Worm (Caenorhabditis elegans) whole organism, late embryonic: ENCODE results near the gene Y55F3AM.9.
A peak's percentile ranks its signal among the peaks of the same experiment; 100 is the strongest.
"Not testable (repeated sequence)": the region's sequence is repeated elsewhere in the genome, so short reads cannot be mapped to it uniquely, and the experiment has no call there.

ENCODE experiments used
- C08G9.2 ChIP-seq: sonication (generic microtip); optimal IDR thresholded peaks from 2 replicates; lab custom pipeline; 2016; ENCODE audit warnings: mild to moderate bottlenecking, missing genetic modification characterization, moderate library complexity, missing compliant biosample characterization
- K09A11.1 ChIP-seq: sonication (generic microtip); optimal IDR thresholded peaks from 2 replicates; lab custom pipeline; 2017; ENCODE audit warnings: antibody characterized with exemption, mild to moderate bottlenecking, missing genetic modification characterization, missing compliant biosample characterization; ENCODE audit not compliant: insufficient read depth
- T23F11.4 ChIP-seq: fragments of 200-800 bp; sonication (Bioruptor generic); optimal IDR thresholded peaks from 2 replicates; lab custom pipeline; 2018; ENCODE audit warnings: mild to moderate bottlenecking, missing genetic modification characterization, missing compliant biosample characterization
- ahr-1 ChIP-seq: sonication (generic microtip); optimal IDR thresholded peaks from 2 replicates; lab custom pipeline; 2016; ENCODE audit warnings: missing genetic modification characterization, missing compliant biosample characterization
- ceh-14 ChIP-seq: sonication (generic microtip); optimal IDR thresholded peaks from 2 replicates; lab custom pipeline; 2016; ENCODE audit warnings: missing genotype, missing genetic modification characterization, missing compliant biosample characterization
- ceh-19 ChIP-seq: fragments of 200-800 bp; sonication (Bioruptor generic); optimal IDR thresholded peaks from 2 replicates; lab custom pipeline; 2018; ENCODE audit warnings: mild to moderate bottlenecking, missing genetic modification characterization, missing compliant biosample characterization
- ceh-45 ChIP-seq: fragments of 200-800 bp; sonication (Bioruptor generic); IDR thresholded peaks from 2 replicates; pipeline ENCODE4 v1.3.6; 2022; ENCODE audit warnings: missing genetic modification reagents, missing genetic modification characterization, missing compliant biosample characterization
- ceh-6 ChIP-seq: fragments of 200-800 bp; sonication (Bioruptor generic); optimal IDR thresholded peaks from 2 replicates; lab custom pipeline; 2018; ENCODE audit warnings: mild to moderate bottlenecking, missing genetic modification characterization, missing compliant biosample characterization
- dmd-4 ChIP-seq: sonication (generic microtip); optimal IDR thresholded peaks from 2 replicates; lab custom pipeline; 2016; ENCODE audit warnings: borderline replicate concordance, missing genetic modification characterization, missing compliant biosample characterization
- dve-1 ChIP-seq: sonication (generic microtip); optimal IDR thresholded peaks from 2 replicates; lab custom pipeline; 2017; ENCODE audit warnings: antibody characterized with exemption, mild to moderate bottlenecking, missing genetic modification characterization, missing compliant biosample characterization
- elt-4 ChIP-seq: sonication (generic microtip); optimal IDR thresholded peaks from 2 replicates; lab custom pipeline; 2016; ENCODE audit warnings: missing genetic modification characterization, missing compliant biosample characterization
- eyg-1 ChIP-seq: sonication (generic microtip); optimal IDR thresholded peaks from 2 replicates; lab custom pipeline; 2016; ENCODE audit warnings: missing genotype, missing genetic modification characterization, missing compliant biosample characterization
- fax-1 ChIP-seq: sonication (generic microtip); optimal IDR thresholded peaks from 2 replicates; lab custom pipeline; 2016; ENCODE audit warnings: missing genotype, missing genetic modification characterization, missing compliant biosample characterization
- gmeb-2 ChIP-seq: sonication (generic microtip); optimal IDR thresholded peaks from 2 replicates; lab custom pipeline; 2016; ENCODE audit warnings: missing genetic modification characterization, inconsistent platforms, missing compliant biosample characterization
- hlh-30 ChIP-seq: sonication (generic microtip); optimal IDR thresholded peaks from 2 replicates; lab custom pipeline; 2017; ENCODE audit warnings: antibody characterized with exemption, missing genetic modification characterization, missing compliant biosample characterization; ENCODE audit not compliant: insufficient read depth
- hlh-6 ChIP-seq: sonication (generic microtip); optimal IDR thresholded peaks from 2 replicates; lab custom pipeline; 2016; ENCODE audit warnings: missing genotype, missing genetic modification characterization, missing compliant biosample characterization
- mec-3 ChIP-seq: sonication (generic microtip); optimal IDR thresholded peaks from 2 replicates; lab custom pipeline; 2016; ENCODE audit warnings: borderline replicate concordance, missing genetic modification characterization, missing compliant biosample characterization
- npax-4 ChIP-seq: sonication (generic microtip); optimal IDR thresholded peaks from 2 replicates; lab custom pipeline; 2016; ENCODE audit warnings: missing genetic modification characterization, missing compliant biosample characterization
- odd-2 ChIP-seq: sonication (generic microtip); optimal IDR thresholded peaks from 2 replicates; lab custom pipeline; 2017; ENCODE audit warnings: antibody characterized with exemption, mild to moderate bottlenecking, missing genetic modification characterization, missing compliant biosample characterization
- pax-1 ChIP-seq: fragments of 150-350 bp; optimal IDR thresholded peaks from 2 replicates; lab custom pipeline; 2014; ENCODE audit warnings: missing biosample characterization, missing genetic modification characterization
- pha-2 ChIP-seq: sonication (generic microtip); optimal IDR thresholded peaks from 2 replicates; lab custom pipeline; 2017; ENCODE audit warnings: mild to moderate bottlenecking, missing genetic modification characterization, missing compliant biosample characterization
- pha-4 ChIP-seq: fragments of 150-350 bp; optimal IDR thresholded peaks from 2 replicates; lab custom pipeline; 2018; ENCODE audit warnings: missing biosample characterization, missing genetic modification reagents, missing genetic modification characterization
- pros-1 ChIP-seq: fragments of 150-350 bp; optimal IDR thresholded peaks from 2 replicates; lab custom pipeline; 2014; ENCODE audit warnings: missing biosample characterization, missing genetic modification reagents, missing genetic modification characterization
- rnt-1 ChIP-seq: sonication (generic microtip); optimal IDR thresholded peaks from 2 replicates; lab custom pipeline; 2016; ENCODE audit warnings: missing genetic modification characterization, missing compliant biosample characterization
- sdc-2 ChIP-seq: sonication (generic microtip); optimal IDR thresholded peaks from 2 replicates; lab custom pipeline; 2016; ENCODE audit warnings: missing genotype, missing genetic modification characterization, missing compliant biosample characterization
- sox-4 ChIP-seq: sonication (generic microtip); optimal IDR thresholded peaks from 2 replicates; lab custom pipeline; 2017; ENCODE audit warnings: mild to moderate bottlenecking, missing genetic modification characterization, inconsistent platforms, missing compliant biosample characterization
- tbx-7 ChIP-seq: sonication (generic microtip); optimal IDR thresholded peaks from 2 replicates; lab custom pipeline; 2016; ENCODE audit warnings: missing genotype, missing genetic modification characterization, missing compliant biosample characterization
- unc-42 ChIP-seq: sonication (generic microtip); optimal IDR thresholded peaks from 2 replicates; lab custom pipeline; 2016; ENCODE audit warnings: missing genotype, missing genetic modification characterization, missing compliant biosample characterization
- unc-86 ChIP-seq: sonication (generic microtip); optimal IDR thresholded peaks from 2 replicates; lab custom pipeline; 2016; ENCODE audit warnings: missing genetic modification characterization, missing compliant biosample characterization
- ztf-16 ChIP-seq: sonication (generic microtip); optimal IDR thresholded peaks from 2 replicates; lab custom pipeline; 2017; ENCODE audit warnings: missing genetic modification characterization, missing compliant biosample characterization

Y55F3AM.9 gene

ce11 chrIV:1055734-1056133 is 46.2 kb upstream of the Y55F3AM.9 start:
- TF ChIP-seq K09A11.1 (tag; lab: Kevin White, UChicago), result no peak
- peak; percentile 16 for TF ChIP-seq pros-1 (tag; lab: Kevin White, UChicago)
- TF ChIP-seq unc-86, result no peak
- no peak for TF ChIP-seq dmd-4
- no peak for TF ChIP-seq npax-4 (tag; lab: Kevin White, UChicago)
- no peak for TF ChIP-seq hlh-6 (tag; lab: Kevin White, UChicago)

DNA sequence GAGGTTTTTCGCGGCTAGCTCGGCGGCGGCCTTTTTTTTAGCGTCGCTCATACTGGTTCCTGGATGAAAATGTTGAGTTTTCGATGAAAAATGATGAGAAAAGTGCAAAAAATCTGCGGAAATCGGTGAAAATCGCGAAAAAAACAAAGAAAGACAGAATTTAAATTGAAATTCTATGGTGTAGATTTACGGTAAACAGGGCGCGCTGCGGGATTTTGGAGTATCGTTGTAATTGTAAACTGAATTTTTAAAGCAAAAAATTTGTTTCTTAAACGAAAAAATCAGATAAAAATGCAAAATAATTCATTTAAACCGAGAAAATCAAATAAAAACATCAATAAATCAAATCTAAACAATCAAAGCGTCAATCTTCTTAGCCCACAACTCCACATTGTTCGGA is 45.2 kb upstream of the Y55F3AM.9 start, which contains the start of gene dcap-1:
TSS of gene dcap-1 (minus strand) at position 59 of the 400 bp plus-strand sequence.
- TF ChIP-seq K09A11.1 (tag; lab: Kevin White, UChicago), result no peak

- TF ChIP-seq elt-4 (peak; percentile 12), dve-1 (no peak), dmd-4 (no peak), ceh-19 (no peak), sox-4 (no peak)
Observed at ce11 chrIV:1053989-1054388, 44.5 kb upstream of the Y55F3AM.9 start.

DNA sequence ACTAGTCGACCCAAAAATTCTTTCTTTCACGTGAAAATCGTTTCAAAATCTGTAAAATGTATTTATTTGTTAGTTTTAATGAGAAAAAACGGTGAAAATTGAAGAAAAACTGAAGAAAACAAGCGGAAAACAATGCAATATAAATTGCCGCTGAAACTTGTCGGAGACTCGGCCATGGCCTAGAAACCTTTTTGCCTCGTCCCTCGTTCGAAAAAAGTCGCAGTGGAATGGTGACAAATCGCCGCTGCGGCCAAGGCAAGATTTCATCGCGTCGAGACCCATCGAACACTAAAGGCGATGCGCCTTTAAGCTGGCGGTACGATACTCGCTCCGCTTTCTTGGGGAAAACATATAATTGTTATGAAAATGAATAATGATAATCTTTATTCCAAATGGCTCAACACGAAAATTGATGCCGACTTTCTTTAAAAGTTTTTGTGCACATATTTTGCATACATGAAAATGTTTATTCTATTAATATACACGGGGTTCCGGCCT is 42.2 kb upstream of the Y55F3AM.9 start, which contains the start of gene Y55F3AM.21:
TSS of gene Y55F3AM.21 (minus strand) at position 51 of the 498 bp plus-strand sequence.
- TF ChIP-seq unc-42 (tag; lab: Kevin White, UChicago); ceh-19; mec-3: not testable (repeated sequence)

- peak; percentile 66 for TF ChIP-seq hlh-30
- TF ChIP-seq C08G9.2 (tag; lab: Kevin White, UChicago), result no peak
- TF ChIP-seq, all 69 proteins: peak for 1
Observed at ce11 chrIV:1046996-1047395, 37.5 kb upstream of the Y55F3AM.9 start.

DNA sequence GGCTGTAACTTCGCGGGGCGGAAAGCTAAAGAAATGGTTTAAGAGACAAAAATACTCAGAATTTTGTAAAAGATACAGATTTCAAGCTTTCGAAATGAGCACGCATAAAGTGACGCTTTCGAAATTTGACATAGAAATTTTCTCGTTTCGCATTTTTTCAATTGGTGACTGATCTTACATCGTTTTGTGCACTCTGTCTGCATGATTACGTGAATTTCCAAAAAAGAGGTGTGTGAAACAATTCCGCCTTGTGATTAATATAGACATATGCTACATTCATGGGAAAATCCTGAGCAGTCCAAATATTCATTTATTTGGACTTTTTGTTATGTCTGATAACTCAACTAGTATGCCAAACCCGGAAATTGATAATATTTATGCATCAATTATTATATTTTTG is 36.1 kb upstream of the Y55F3AM.9 start, which contains the start of gene srx-12:
TSS of gene srx-12 (plus strand) at position 301 of the 400 bp plus-strand sequence.
- TF ChIP-seq ceh-6 (GFP tag; lab: Kevin White, UChicago) (no peak), C08G9.2 (tag; lab: Kevin White, UChicago) (no peak), pha-4 (no peak), fax-1 (tag; lab: Kevin White, UChicago) (no peak), T23F11.4 (GFP tag; lab: Kevin White, UChicago) (no peak), ahr-1 (no peak), mec-3 (no peak), sdc-2 (tag; lab: Kevin White, UChicago) (no peak), ceh-14 (tag; lab: Kevin White, UChicago) (no peak)
- TF ChIP-seq, all 69 proteins: peak for 0

DNA sequence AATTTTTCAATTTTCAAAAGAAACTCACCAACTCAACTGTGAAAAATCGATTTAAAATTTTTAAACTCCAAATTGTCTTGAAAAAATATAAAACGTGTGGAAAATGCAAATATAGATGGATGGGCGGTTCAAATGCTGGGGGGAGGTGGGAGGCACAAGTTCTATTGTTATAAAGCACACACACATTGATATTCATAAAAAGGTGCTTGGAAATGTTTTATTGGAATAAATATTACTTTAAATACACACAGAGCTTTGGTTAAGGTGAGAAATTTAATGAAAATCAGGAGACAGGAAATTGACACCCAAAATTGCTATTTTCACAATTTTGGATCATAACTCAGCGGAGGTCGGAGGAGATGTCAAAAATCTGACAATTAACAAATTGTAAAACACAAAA is 34.8 kb upstream of the Y55F3AM.9 start, which contains the start of gene Y55F3AM.11:
TSS of gene Y55F3AM.11 (minus strand) at position 101 of the 400 bp plus-strand sequence.
- TF ChIP-seq K09A11.1 (tag; lab: Kevin White, UChicago), result no peak
- TF ChIP-seq tbx-7, result no peak
- no peak for TF ChIP-seq gmeb-2 (tag; lab: Kevin White, UChicago)
- no peak for TF ChIP-seq unc-42 (tag; lab: Kevin White, UChicago)
- TF ChIP-seq ceh-45, result no peak
- TF ChIP-seq ztf-16 (tag; lab: Kevin White, UChicago), result no peak
- TF ChIP-seq sox-4, result no peak
- TF ChIP-seq odd-2 (tag; lab: Kevin White, UChicago), result no peak
- TF ChIP-seq pax-1 (tag; lab: Kevin White, UChicago), result no peak
- TF ChIP-seq eyg-1, result no peak
- TF ChIP-seq pha-2 (tag; lab: Kevin White, UChicago), result no peak
- no peak for TF ChIP-seq fax-1 (tag; lab: Kevin White, UChicago)
- TF ChIP-seq rnt-1 (tag; lab: Kevin White, UChicago), result no peak
